Fruit fly (Drosophila melanogaster) whole organism, embryonic: ENCODE results near the gene CG11085.

Experiments
- Atf6 ChIP-seq: fragments of 200-800 bp; sonication (Bioruptor generic); IDR thresholded peaks from 2 replicates; pipeline ENCODE4 v1.3.6; 2022; ENCODE audit warnings: missing biosample characterization, missing genetic modification characterization
- Bteb2 ChIP-seq: fragments of 200-800 bp; sonication (Bioruptor generic); optimal IDR thresholded peaks from 2 replicates; lab custom pipeline; 2016; ENCODE audit warnings: missing biosample characterization, missing genetic modification characterization
- CG10654 ChIP-seq: fragments of 200-800 bp; sonication (Bioruptor generic); optimal IDR thresholded peaks from 2 replicates; lab custom pipeline; 2016; ENCODE audit warnings: missing biosample characterization, missing genetic modification characterization
- CG11398 ChIP-seq: fragments of 200-800 bp; sonication (Bioruptor generic); optimal IDR thresholded peaks from 2 replicates; lab custom pipeline; 2016; ENCODE audit warnings: missing biosample characterization, missing genetic modification characterization
- CG11560 ChIP-seq: fragments of 200-800 bp; sonication (Bioruptor generic); IDR thresholded peaks from 3 replicates; pipeline ENCODE4 v1.3.6; 2022; ENCODE audit warnings: missing biosample characterization, missing genetic modification characterization
- CG13123 ChIP-seq: fragments of 200-800 bp; sonication (Bioruptor generic); optimal IDR thresholded peaks from 2 replicates; lab custom pipeline; 2016; ENCODE audit warnings: missing biosample characterization, missing genetic modification characterization
- CG15269 ChIP-seq: fragments of 200-800 bp; sonication (Bioruptor generic); optimal IDR thresholded peaks from 2 replicates; lab custom pipeline; 2018; ENCODE audit warnings: missing biosample characterization, mild to moderate bottlenecking, missing genetic modification characterization, moderate library complexity
- CG16815 ChIP-seq: fragments of 200-800 bp; sonication (Bioruptor generic); optimal IDR thresholded peaks from 3 replicates; lab custom pipeline; 2017; ENCODE audit warnings: missing biosample characterization, mild to moderate bottlenecking, missing genetic modification characterization
- CG2875 ChIP-seq: fragments of 200-800 bp; sonication (Bioruptor generic); optimal IDR thresholded peaks from 2 replicates; lab custom pipeline; 2017; ENCODE audit warnings: missing biosample characterization, mild to moderate bottlenecking, missing genetic modification characterization, missing genetic modification reagents
- CG30403 ChIP-seq: fragments of 200-800 bp; sonication (Bioruptor generic); optimal IDR thresholded peaks from 3 replicates; lab custom pipeline; 2016; ENCODE audit warnings: missing biosample characterization, missing genetic modification characterization
- CG31365 ChIP-seq: fragments of 200-800 bp; sonication (Bioruptor generic); optimal IDR thresholded peaks from 2 replicates; lab custom pipeline; 2018; ENCODE audit warnings: missing biosample characterization, mild to moderate bottlenecking, missing genetic modification characterization
- CG31441 ChIP-seq: fragments of 200-800 bp; sonication (Bioruptor generic); IDR thresholded peaks from 2 replicates; pipeline ENCODE4 v1.3.6; 2022; ENCODE audit warnings: missing biosample characterization, missing genetic modification characterization
- CG32532 ChIP-seq: fragments of 200-800 bp; sonication (Bioruptor generic); IDR thresholded peaks from 2 replicates; pipeline ENCODE4 v1.3.6; 2022; ENCODE audit warnings: missing biosample characterization, missing genetic modification characterization
- CG33213 ChIP-seq: fragments of 200-800 bp; sonication (Bioruptor generic); optimal IDR thresholded peaks from 3 replicates; lab custom pipeline; 2016; ENCODE audit warnings: missing biosample characterization, missing genetic modification characterization
- CG33557 ChIP-seq: fragments of 200-800 bp; sonication (Bioruptor generic); optimal IDR thresholded peaks from 2 replicates; lab custom pipeline; 2019; ENCODE audit warnings: missing biosample characterization, mild to moderate bottlenecking, missing genetic modification characterization, moderate library complexity
- CG3407 ChIP-seq: fragments of 200-800 bp; sonication (Bioruptor generic); optimal IDR thresholded peaks from 2 replicates; lab custom pipeline; 2018; ENCODE audit warnings: missing biosample characterization, mild to moderate bottlenecking, missing genetic modification characterization
- CG4328 ChIP-seq: fragments of 200-800 bp; sonication (Bioruptor generic); optimal IDR thresholded peaks from 3 replicates; lab custom pipeline; 2017; ENCODE audit warnings: missing biosample characterization, missing genetic modification reagents, missing genetic modification characterization
- CG5180 ChIP-seq: fragments of 200-800 bp; sonication (Bioruptor generic); optimal IDR thresholded peaks from 3 replicates; lab custom pipeline; 2017; ENCODE audit warnings: missing biosample characterization, missing genetic modification characterization, mild to moderate bottlenecking, moderate library complexity, missing genetic modification reagents
- CG6765 ChIP-seq: fragments of 200-800 bp; sonication (Bioruptor generic); optimal IDR thresholded peaks from 3 replicates; lab custom pipeline; 2017; ENCODE audit warnings: missing biosample characterization, mild to moderate bottlenecking, missing genetic modification characterization
- CG7357 ChIP-seq: fragments of 200-800 bp; sonication (Bioruptor generic); IDR thresholded peaks from 3 replicates; pipeline ENCODE4 v1.3.6; 2022; ENCODE audit warnings: missing biosample characterization, missing genetic modification characterization
- CG7556 ChIP-seq: fragments of 200-800 bp; sonication (Bioruptor generic); optimal IDR thresholded peaks from 2 replicates; lab custom pipeline; 2017; ENCODE audit warnings: missing biosample characterization, mild to moderate bottlenecking, missing genetic modification characterization
- Doc3 ChIP-seq: fragments of 200-800 bp; sonication (Bioruptor generic); IDR thresholded peaks from 3 replicates; pipeline ENCODE4 v1.3.6; 2022; ENCODE audit warnings: missing biosample characterization, missing genetic modification characterization; ENCODE audit not compliant: partially characterized antibody
- Drgx ChIP-seq: fragments of 200-800 bp; sonication (Bioruptor generic); IDR thresholded peaks from 2 replicates; pipeline ENCODE4 v1.3.6; 2022; ENCODE audit warnings: missing biosample characterization, missing genetic modification characterization
- Ets65A ChIP-seq: fragments of 200-800 bp; sonication (Bioruptor generic); peaks from one replicate; lab custom pipeline; 2016; ENCODE audit warnings: missing biosample characterization, missing genetic modification characterization
- Gug ChIP-seq: fragments of 200-800 bp; sonication (Bioruptor generic); IDR thresholded peaks from 4 replicates; pipeline ENCODE4 v1.3.6; 2022; ENCODE audit warnings: missing biosample characterization, missing genetic modification characterization
- Hr39 ChIP-seq: fragments of >200 bp; optimal IDR thresholded peaks from 2 replicates; lab custom pipeline; 2017
- Hsf ChIP-seq: fragments of 200-800 bp; sonication (Bioruptor generic); optimal IDR thresholded peaks from 3 replicates; lab custom pipeline; 2016; ENCODE audit warnings: missing biosample characterization, missing genetic modification characterization
- NC2β ChIP-seq: fragments of 200-800 bp; sonication (Bioruptor generic); optimal IDR thresholded peaks from 2 replicates; lab custom pipeline; 2016; ENCODE audit warnings: missing biosample characterization, missing genetic modification characterization
- Nf-YA ChIP-seq: fragments of 200-800 bp; sonication (Bioruptor generic); IDR thresholded peaks from 2 replicates; pipeline ENCODE4 v1.3.6; 2022; ENCODE audit warnings: missing biosample characterization, missing genetic modification characterization
- Poxn ChIP-seq: fragments of 200-800 bp; sonication (Bioruptor generic); IDR thresholded peaks from 2 replicates; pipeline ENCODE4 v1.3.6; 2022; ENCODE audit warnings: missing biosample characterization, missing genetic modification characterization
- Ravus ChIP-seq: fragments of 200-800 bp; sonication (Bioruptor generic); IDR thresholded peaks from 2 replicates; pipeline ENCODE4 v1.3.6; 2022; ENCODE audit warnings: missing biosample characterization, missing genetic modification characterization
- Rfx ChIP-seq: fragments of 200-800 bp; sonication (Bioruptor generic); IDR thresholded peaks from 2 replicates; pipeline ENCODE4 v1.3.6; 2022; ENCODE audit warnings: missing biosample characterization, missing genetic modification characterization
- Sin3A ChIP-seq: fragments of >200 bp; optimal IDR thresholded peaks from 2 replicates; lab custom pipeline; 2018
- Sox102F ChIP-seq: fragments of 200-800 bp; sonication (Bioruptor generic); optimal IDR thresholded peaks from 2 replicates; lab custom pipeline; 2018; ENCODE audit warnings: missing biosample characterization, mild to moderate bottlenecking, missing genetic modification characterization, moderate library complexity
- Trl ChIP-seq, 3 experiments: fragments of >200 bp in 2 of 3; fragments of 200-800 bp in 1 of 3; sonication (Bioruptor generic) in 1 of 3; optimal IDR thresholded peaks; 2 replicates in 1 of 3; 3 replicates in 2 of 3; lab custom pipeline; 2016 to 2017; ENCODE audit warnings: missing biosample characterization in 1 of 3, missing genetic modification characterization in 1 of 3
- ap ChIP-seq: fragments of 200-800 bp; sonication (Bioruptor generic); IDR thresholded peaks from 2 replicates; pipeline ENCODE4 v1.3.6; 2022; ENCODE audit warnings: missing biosample characterization, missing genetic modification characterization
- az2 ChIP-seq: fragments of 200-800 bp; sonication (Bioruptor generic); optimal IDR thresholded peaks from 3 replicates; lab custom pipeline; 2016; ENCODE audit warnings: missing biosample characterization, missing genetic modification characterization
- bab2 ChIP-seq: fragments of 200-800 bp; sonication (Bioruptor generic); optimal IDR thresholded peaks from 2 replicates; lab custom pipeline; 2016; ENCODE audit warnings: missing biosample characterization, missing genetic modification characterization
- dimm ChIP-seq: fragments of 200-800 bp; sonication (Bioruptor generic); IDR thresholded peaks from 2 replicates; pipeline ENCODE4 v1.3.6; 2022; ENCODE audit warnings: missing biosample characterization, missing genetic modification characterization
- dpn ChIP-seq, 2 experiments: fragments of 200-800 bp; sonication (Bioruptor generic); optimal IDR thresholded peaks; 3 replicates each; lab custom pipeline; 2016; ENCODE audit warnings: missing biosample characterization in 2 of 2, missing genetic modification characterization in 2 of 2
- esg ChIP-seq: fragments of 200-800 bp; sonication (Bioruptor generic); conservative IDR thresholded peaks from 2 replicates; pipeline ENCODE4 v1.3.6; 2022; ENCODE audit warnings: missing biosample characterization, missing genetic modification characterization
- eve ChIP-seq, 2 experiments: fragments of >200 bp; optimal IDR thresholded peaks; 2 replicates each; lab custom pipeline; 2017; ENCODE audit warnings: missing biosample characterization in 2 of 2, missing genetic modification characterization in 2 of 2
- eyg ChIP-seq: fragments of 200-800 bp; sonication (Bioruptor generic); optimal IDR thresholded peaks from 3 replicates; lab custom pipeline; 2016; ENCODE audit warnings: missing biosample characterization, missing genetic modification characterization
- knrl ChIP-seq: fragments of 200-800 bp; sonication (Bioruptor generic); IDR thresholded peaks from 3 replicates; pipeline ENCODE4 v1.3.6; 2022; ENCODE audit warnings: missing biosample characterization, missing genetic modification characterization; ENCODE audit not compliant: partially characterized antibody
- pho ChIP-seq: fragments of 200-800 bp; sonication (Bioruptor generic); optimal IDR thresholded peaks from 2 replicates; lab custom pipeline; 2016; ENCODE audit warnings: missing biosample characterization, missing genetic modification characterization
- sens-2 ChIP-seq: fragments of 200-800 bp; sonication (Bioruptor generic); IDR thresholded peaks from 2 replicates; pipeline ENCODE4 v1.3.6; 2022; ENCODE audit warnings: missing biosample characterization, missing genetic modification characterization
- seq ChIP-seq: fragments of 200-800 bp; sonication (Bioruptor generic); IDR thresholded peaks from 2 replicates; pipeline ENCODE4 v1.3.6; 2022; ENCODE audit warnings: missing biosample characterization, missing genetic modification characterization
- tin ChIP-seq: fragments of 200-800 bp; sonication (Bioruptor generic); optimal IDR thresholded peaks from 3 replicates; lab custom pipeline; 2016; ENCODE audit warnings: missing biosample characterization, missing genetic modification characterization
- twi ChIP-seq: fragments of 200-800 bp; optimal IDR thresholded peaks from 2 replicates; lab custom pipeline; 2019; ENCODE audit warnings: missing biosample characterization, mild to moderate bottlenecking, missing genetic modification characterization, moderate library complexity
- zfh1 ChIP-seq: fragments of 200-800 bp; sonication (Bioruptor generic); IDR thresholded peaks from 3 replicates; pipeline ENCODE4 v1.3.6; 2022; ENCODE audit warnings: missing biosample characterization, missing genetic modification characterization

Gene CG11085

DNA sequence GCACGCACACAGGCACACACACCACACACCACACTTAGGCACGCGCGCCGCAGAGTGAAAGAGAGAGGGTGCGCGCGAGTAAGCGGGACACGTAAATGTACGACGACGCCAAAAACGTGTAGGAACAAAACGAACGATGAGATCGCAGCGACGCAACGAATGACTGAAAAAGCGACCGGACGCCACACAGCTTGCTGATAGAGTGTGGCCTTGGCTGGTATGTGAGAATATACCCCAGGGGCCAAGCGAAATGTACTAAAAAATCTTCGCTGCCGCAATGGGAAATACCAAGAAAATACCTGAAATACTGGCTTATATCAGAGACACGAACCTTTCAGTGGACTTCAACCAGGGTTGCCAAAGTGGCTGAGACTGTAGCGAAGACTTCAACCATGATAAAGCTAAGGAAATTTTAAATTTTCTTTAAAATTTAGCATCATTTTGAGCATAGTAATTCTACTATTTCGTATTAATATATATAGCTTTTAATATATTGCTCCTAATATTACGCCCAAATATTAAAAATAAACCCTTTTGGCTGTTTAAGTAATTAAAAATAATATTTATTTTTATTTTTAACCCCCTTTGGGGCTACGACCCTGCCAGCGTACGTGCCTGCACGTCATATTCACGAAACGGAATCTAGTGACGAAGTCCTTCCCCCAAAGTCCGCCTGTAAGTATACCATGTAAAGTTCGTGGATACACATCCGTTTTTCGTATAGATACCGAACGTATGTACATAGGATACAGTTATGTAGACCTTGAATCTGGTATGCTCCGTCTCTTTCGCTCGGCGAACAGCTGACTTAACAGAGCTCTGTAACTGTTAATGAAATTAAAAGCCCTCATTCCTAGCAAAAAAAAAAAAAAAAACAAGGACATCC is 32.9 kb upstream of the CG11085 start, which contains the start of gene Pits (continued):
- TF ChIP-seq seq (no peak), Sox102F (GFP tag; lab: Kevin White, UChicago) (peak; percentile 15), Ets65A (GFP tag; lab: Kevin White, UChicago) (peak; percentile 92), CG5180 (peak; percentile 26), Doc3 (GFP tag; lab: Robert Waterston, UW) (no peak), CG11560 (tag; lab: Robert Waterston, UW) (peak; percentile 47; the same call in 1 of the 3 replicates), dimm (GFP tag; lab: Robert Waterston, UW) (no peak), CG32532 (GFP tag; lab: Robert Waterston, UW) (peak; percentile 45), dpn (GFP tag; optimal IDR thresholded peaks at IDR 0.05; lab: Kevin White, UChicago) (peak in 1 of 2 experiments; percentile 51), Sin3A (lab: Kevin White, UChicago) (peak; percentile 67), pho (GFP tag; lab: Kevin White, UChicago) (peak; percentile 35), CG11398 (peak; percentile 53), eve (GFP tag; optimal IDR thresholded peaks at IDR 0.05; lab: Kevin White, UChicago) (no peak), bab2 (GFP tag; lab: Kevin White, UChicago) (peak; percentile 13), Bteb2 (GFP tag; lab: Kevin White, UChicago) (no peak), CG33213 (peak; percentile 87), CG2875 (no peak), CG3407 (GFP tag; lab: Kevin White, UChicago) (no peak), Trl (optimal IDR thresholded peaks at IDR 0.05; lab: Kevin White, UChicago) (peak in 1 of 2 experiments; percentile 42), Trl (GFP tag; optimal IDR thresholded peaks at IDR 0.05; lab: Kevin White, UChicago) (peak; percentile 59), Ravus (GFP tag; lab: Robert Waterston, UW) (no peak), twi (tag; lab: Kevin White, UChicago) (peak; percentile 5), CG6765 (GFP tag; lab: Kevin White, UChicago) (peak; percentile 33), zfh1 (GFP tag; lab: Robert Waterston, UW) (peak; percentile 47; the same call in 2 of the 3 replicates), Hr39 (no peak), sens-2 (GFP tag; lab: Robert Waterston, UW) (no peak), CG4328 (GFP tag; lab: Kevin White, UChicago) (no peak), Poxn (GFP tag; lab: Robert Waterston, UW) (no peak), esg (GFP tag; lab: Robert Waterston, UW) (peak; percentile 52; the same call in 1 of the 2 replicates), Gug (GFP tag; lab: Robert Waterston, UW) (peak; percentile 32; the same call in 2 of the 4 replicates), CG33557 (GFP tag; lab: Kevin White, UChicago) (no peak), Drgx (peak; percentile 29), CG31441 (GFP tag; lab: Robert Waterston, UW) (0 out of 2 replicates have a peak, but pooled peaks have one; percentile 7), eyg (GFP tag; lab: Kevin White, UChicago) (no peak), Hsf (GFP tag; lab: Kevin White, UChicago) (no peak), CG10654 (GFP tag; lab: Kevin White, UChicago) (peak; percentile 4), Nf-YA (GFP tag; lab: Robert Waterston, UW) (no peak), CG7357 (GFP tag; lab: Robert Waterston, UW) (no peak), NC2β (GFP tag; lab: Kevin White, UChicago) (peak; percentile 49), tin (GFP tag; lab: Kevin White, UChicago) (peak; percentile 17), CG16815 (GFP tag; lab: Kevin White, UChicago) (peak; percentile 43), Atf6 (peak; percentile 10; the same call in 1 of the 2 replicates), CG15269 (tag; lab: Kevin White, UChicago) (peak; percentile 41), CG30403 (GFP tag; lab: Kevin White, UChicago) (peak; percentile 34), CG13123 (no peak), az2 (GFP tag; lab: Kevin White, UChicago) (no peak), Rfx (peak; percentile 51), knrl (GFP tag; lab: Robert Waterston, UW) (peak; percentile 50; the same call in 1 of the 3 replicates), CG31365 (tag; lab: Kevin White, UChicago) (peak; percentile 31), CG7556 (peak; percentile 45), ap (GFP tag; lab: Robert Waterston, UW) (no peak)
